Worm (Caenorhabditis elegans): ENCODE measurements around the gene mai-1.

Gene mai-1

ce11 chrX:3099832-3100231 is 16.6 kb downstream of the mai-1 start, which contains the start of gene sec-3 (continued):
- no peak for TF ChIP-seq ama-1 (optimal IDR thresholded peaks at IDR 0.05)
- peak; percentile 42; the same call in 1 of the 2 replicates for TF ChIP-seq sox-2 (GFP tag; IDR thresholded peaks at IDR 0.05)
- TF ChIP-seq fkh-6 (tag; optimal IDR thresholded peaks at IDR 0.05): peak; percentile 6
- TF ChIP-seq lim-6 (tag; optimal IDR thresholded peaks at IDR 0.05): no peak
- peak; percentile 64 for TF ChIP-seq unc-42 (tag; optimal IDR thresholded peaks at IDR 0.05)
- TF ChIP-seq ceh-24 (tag; optimal IDR thresholded peaks at IDR 0.05): no peak
- TF ChIP-seq sdc-2 (tag; optimal IDR thresholded peaks at IDR 0.05): peak; percentile 77
- TF ChIP-seq mec-3 (tag; optimal IDR thresholded peaks at IDR 0.05; ENCODE audit: borderline replicate concordance): no peak
- TF ChIP-seq ceh-19 (GFP tag; optimal IDR thresholded peaks at IDR 0.05): peak; percentile 69
- no peak for TF ChIP-seq unc-3 (GFP tag; conservative IDR thresholded peaks at IDR 0.05)
- TF ChIP-seq unc-3 (tag; optimal IDR thresholded peaks at IDR 0.05): peak; percentile 38
- peak; percentile 18 for TF ChIP-seq fax-1 (tag; optimal IDR thresholded peaks at IDR 0.05)
- peak; percentile 47 for TF ChIP-seq unc-86 (tag; optimal IDR thresholded peaks at IDR 0.05)
- no peak for TF ChIP-seq nhr-232 (tag; optimal IDR thresholded peaks at IDR 0.05)
- TF ChIP-seq ceh-6 (GFP tag; optimal IDR thresholded peaks at IDR 0.05): no peak
- peak; percentile 28 for TF ChIP-seq syd-9 (tag; optimal IDR thresholded peaks at IDR 0.05)
- peak; percentile 78 for TF ChIP-seq nfya-1 (tag; optimal IDR thresholded peaks at IDR 0.05)
- peak; percentile 79 for TF ChIP-seq ceh-31 (tag; optimal IDR thresholded peaks at IDR 0.05)
- TF ChIP-seq dmd-4 (tag; optimal IDR thresholded peaks at IDR 0.05; ENCODE audit: borderline replicate concordance): peak; percentile 21
- peak; percentile 77 for TF ChIP-seq tbx-2 (tag; optimal IDR thresholded peaks at IDR 0.05)
- peak; percentile 36 for TF ChIP-seq che-1 (tag; optimal IDR thresholded peaks at IDR 0.05)
- TF ChIP-seq sox-4 (tag; optimal IDR thresholded peaks at IDR 0.05): peak; percentile 21
- TF ChIP-seq fkh-10 (GFP tag; optimal IDR thresholded peaks at IDR 0.05): no peak
- no peak for TF ChIP-seq K09A11.1 (tag; optimal IDR thresholded peaks at IDR 0.05; ENCODE audit: insufficient read depth)
- no peak for TF ChIP-seq F13H6.1 (tag; optimal IDR thresholded peaks at IDR 0.05)
- TF ChIP-seq pat-9 (tag; optimal IDR thresholded peaks at IDR 0.05): peak; percentile 3
- TF ChIP-seq madf-2 (tag; optimal IDR thresholded peaks at IDR 0.05): peak; percentile 53
- peak; percentile 43 for TF ChIP-seq Y22D7AL.16 (tag; optimal IDR thresholded peaks at IDR 0.05)
- peak; percentile 65 for TF ChIP-seq ref-2 (tag; optimal IDR thresholded peaks at IDR 0.05)
- peak; percentile 53 for TF ChIP-seq ceh-14 (tag; optimal IDR thresholded peaks at IDR 0.05)
- TF ChIP-seq hlh-8 (tag; optimal IDR thresholded peaks at IDR 0.05): peak; percentile 46
- no peak for TF ChIP-seq T23F11.4 (GFP tag; optimal IDR thresholded peaks at IDR 0.05)
- TF ChIP-seq hlh-6 (tag; optimal IDR thresholded peaks at IDR 0.05): no peak
- no peak for TF ChIP-seq pag-3 (tag; optimal IDR thresholded peaks at IDR 0.05; ENCODE audit: borderline replicate concordance)
- peak; percentile 29 for TF ChIP-seq dve-1 (tag; optimal IDR thresholded peaks at IDR 0.05)
- TF ChIP-seq hlh-15 (tag; optimal IDR thresholded peaks at IDR 0.05): no peak
- no peak for TF ChIP-seq ttx-3 (tag; optimal IDR thresholded peaks at IDR 0.05)
- TF ChIP-seq ztf-16 (tag; optimal IDR thresholded peaks at IDR 0.05): peak; percentile 68
- peak; percentile 31 for TF ChIP-seq ceh-2 (tag; optimal IDR thresholded peaks at IDR 0.05)
- no peak for TF ChIP-seq tbx-7 (tag; optimal IDR thresholded peaks at IDR 0.05)
- no peak for TF ChIP-seq eyg-1 (tag; optimal IDR thresholded peaks at IDR 0.05)
- no peak for TF ChIP-seq npax-4 (tag; optimal IDR thresholded peaks at IDR 0.05)
- TF ChIP-seq ceh-9 (tag; optimal IDR thresholded peaks at IDR 0.05): no peak
- TF ChIP-seq C38D4.7 (GFP tag; optimal IDR thresholded peaks at IDR 0.05): peak; percentile 48
- no peak for TF ChIP-seq C08G9.2 (tag; optimal IDR thresholded peaks at IDR 0.05)
